Worm (Caenorhabditis elegans) whole organism, L3 larva: ENCODE results near the gene srx-131.

Experiments used
- R02D3.7 ChIP-seq: fragments of 150-350 bp; optimal IDR thresholded peaks from 2 replicates; lab custom pipeline; 2014; ENCODE audit warnings: missing biosample characterization, missing genetic modification characterization
- ama-1 ChIP-seq: fragments of 150-350 bp; optimal IDR thresholded peaks from 2 replicates; lab custom pipeline; 2018
- ceh-16 ChIP-seq: sonication (generic microtip); optimal IDR thresholded peaks from 2 replicates; lab custom pipeline; 2017; ENCODE audit warnings: missing biosample characterization, missing genetic modification characterization
- ceh-28 ChIP-seq: fragments of 150-350 bp; optimal IDR thresholded peaks from 2 replicates; lab custom pipeline; 2014; ENCODE audit warnings: missing biosample characterization, missing genetic modification reagents, missing genetic modification characterization
- ceh-9 ChIP-seq: sonication (generic microtip); optimal IDR thresholded peaks from 2 replicates; lab custom pipeline; 2018; ENCODE audit warnings: missing biosample characterization, missing genetic modification characterization
- daf-12 ChIP-seq: fragments of 150-350 bp; optimal IDR thresholded peaks from 2 replicates; lab custom pipeline; 2014; ENCODE audit warnings: missing biosample characterization, missing genetic modification reagents, missing genetic modification characterization
- egl-27 ChIP-seq: sonication (generic microtip); optimal IDR thresholded peaks from 4 replicates; lab custom pipeline; 2017; ENCODE audit warnings: missing biosample characterization, missing genetic modification reagents, missing genetic modification characterization
- egl-5 ChIP-seq: fragments of 150-350 bp; optimal IDR thresholded peaks from 2 replicates; lab custom pipeline; 2017; ENCODE audit warnings: missing biosample characterization, missing genetic modification reagents, missing genetic modification characterization, inconsistent platforms
- elt-1 ChIP-seq: fragments of 150-350 bp; optimal IDR thresholded peaks from 2 replicates; lab custom pipeline; 2014; ENCODE audit warnings: missing biosample characterization, missing genetic modification characterization
- eor-1 ChIP-seq, 2 experiments: fragments of 150-350 bp; optimal IDR thresholded peaks; 2 replicates each; lab custom pipeline; 2014 to 2018; ENCODE audit warnings: missing biosample characterization in 2 of 2, missing genetic modification characterization in 2 of 2
- fkh-10 ChIP-seq: sonication (generic microtip); optimal IDR thresholded peaks from 2 replicates; lab custom pipeline; 2017; ENCODE audit warnings: missing biosample characterization, missing genetic modification reagents, missing genetic modification characterization
- fkh-2 ChIP-seq: fragments of 150-350 bp; optimal IDR thresholded peaks from 2 replicates; lab custom pipeline; 2014; ENCODE audit warnings: missing biosample characterization, missing genetic modification reagents, missing genetic modification characterization
- fos-1 ChIP-seq: fragments of 150-350 bp; optimal IDR thresholded peaks from 2 replicates; lab custom pipeline; 2014; ENCODE audit warnings: missing biosample characterization, missing genetic modification characterization
- lin-15B ChIP-seq: fragments of 150-350 bp; optimal IDR thresholded peaks from 2 replicates; lab custom pipeline; 2014; ENCODE audit warnings: missing biosample characterization, missing genetic modification characterization
- lin-39 ChIP-seq: fragments of 150-350 bp; optimal IDR thresholded peaks from 2 replicates; lab custom pipeline; 2018; ENCODE audit warnings: missing biosample characterization, missing genetic modification reagents, missing genetic modification characterization
- lsy-12 ChIP-seq: sonication (generic microtip); optimal IDR thresholded peaks from 2 replicates; lab custom pipeline; 2016; ENCODE audit warnings: mild to moderate bottlenecking, missing genetic modification characterization, missing compliant biosample characterization
- mdl-1 ChIP-seq: fragments of 150-350 bp; optimal IDR thresholded peaks from 2 replicates; lab custom pipeline; 2014; ENCODE audit warnings: missing biosample characterization, missing genetic modification characterization
- nfya-1 ChIP-seq: sonication (generic microtip); optimal IDR thresholded peaks from 2 replicates; lab custom pipeline; 2017; ENCODE audit warnings: missing genetic modification characterization, mild to moderate bottlenecking, missing compliant biosample characterization, antibody characterized with exemption, moderate library complexity; ENCODE audit not compliant: insufficient read depth
- nhr-11 ChIP-seq: fragments of 150-350 bp; optimal IDR thresholded peaks from 2 replicates; lab custom pipeline; 2014; ENCODE audit warnings: missing biosample characterization, missing genetic modification characterization
- nhr-12 ChIP-seq: fragments of 150-350 bp; optimal IDR thresholded peaks from 2 replicates; lab custom pipeline; 2014; ENCODE audit warnings: missing biosample characterization, missing genetic modification characterization
- nhr-23 ChIP-seq: fragments of 150-350 bp; optimal IDR thresholded peaks from 2 replicates; lab custom pipeline; 2014; ENCODE audit warnings: missing biosample characterization, missing genetic modification reagents, missing genetic modification characterization
- nhr-237 ChIP-seq: fragments of 150-350 bp; optimal IDR thresholded peaks from 2 replicates; lab custom pipeline; 2014; ENCODE audit warnings: missing biosample characterization, missing genetic modification characterization
- nhr-25 ChIP-seq: sonication (generic microtip); optimal IDR thresholded peaks from 2 replicates; lab custom pipeline; 2017; ENCODE audit warnings: missing biosample characterization, missing genetic modification characterization
- nhr-28 ChIP-seq: fragments of 150-350 bp; optimal IDR thresholded peaks from 2 replicates; lab custom pipeline; 2014; ENCODE audit warnings: missing biosample characterization, missing genetic modification characterization
- nhr-43 ChIP-seq: sonication (generic microtip); optimal IDR thresholded peaks from 2 replicates; lab custom pipeline; 2016; ENCODE audit warnings: mild to moderate bottlenecking, missing genetic modification characterization, missing compliant biosample characterization; ENCODE audit not compliant: poor library complexity, severe bottlenecking
- nhr-76 ChIP-seq: fragments of 150-350 bp; sonication (generic microtip); optimal IDR thresholded peaks from 5 replicates; lab custom pipeline; 2014; ENCODE audit warnings: missing biosample characterization, missing genetic modification characterization
- nhr-77 ChIP-seq: fragments of 150-350 bp; optimal IDR thresholded peaks from 2 replicates; lab custom pipeline; 2014; ENCODE audit warnings: missing biosample characterization, missing genetic modification characterization
- pha-4 ChIP-seq: fragments of 150-350 bp; optimal IDR thresholded peaks from 2 replicates; lab custom pipeline; 2014; ENCODE audit warnings: missing biosample characterization, missing genetic modification reagents, missing genetic modification characterization
- pqm-1 ChIP-seq: fragments of 150-350 bp; optimal IDR thresholded peaks from 2 replicates; lab custom pipeline; 2017; ENCODE audit warnings: missing biosample characterization, missing genetic modification characterization, inconsistent platforms
- skn-1 ChIP-seq: fragments of 150-350 bp; optimal IDR thresholded peaks from 2 replicates; lab custom pipeline; 2014; ENCODE audit warnings: missing biosample characterization, missing genetic modification characterization
- snpc-4 ChIP-seq: fragments of 150-350 bp; optimal IDR thresholded peaks from 2 replicates; lab custom pipeline; 2014; ENCODE audit warnings: missing biosample characterization, missing genetic modification characterization
- tbx-2 ChIP-seq: sonication (generic microtip); optimal IDR thresholded peaks from 2 replicates; lab custom pipeline; 2016; ENCODE audit warnings: mild to moderate bottlenecking, missing genetic modification characterization, missing compliant biosample characterization
- unc-62 ChIP-seq: fragments of 150-350 bp; sonication (generic microtip); optimal IDR thresholded peaks from 4 replicates; lab custom pipeline; 2014; ENCODE audit warnings: missing biosample characterization, missing genetic modification reagents, missing genetic modification characterization
- zag-1 ChIP-seq: fragments of 150-350 bp; optimal IDR thresholded peaks from 2 replicates; lab custom pipeline; 2014; ENCODE audit warnings: missing biosample characterization, missing genetic modification characterization
- ztf-11 ChIP-seq: fragments of 150-350 bp; optimal IDR thresholded peaks from 2 replicates; lab custom pipeline; 2014; ENCODE audit warnings: missing biosample characterization, missing genetic modification characterization
- ztf-4 ChIP-seq: fragments of 150-350 bp; optimal IDR thresholded peaks from 2 replicates; lab custom pipeline; 2014; ENCODE audit warnings: missing biosample characterization, missing genetic modification characterization

Gene srx-131

ce11 chrV:13863700-13864099, 18.5 kb downstream of the srx-131 start:
- TF ChIP-seq nfya-1 (tag; lab: Kevin White, UChicago) (no peak), fkh-10 (GFP tag; lab: Kevin White, UChicago) (no peak), nhr-11 (tag; lab: Kevin White, UChicago) (no peak), eor-1 (tag; optimal IDR thresholded peaks at IDR 0.05; lab: Kevin White, UChicago) (no peak), pha-4 (no peak), fkh-2 (no peak)

ce11 chrV:13866353-13866752, 21.1 kb downstream of the srx-131 start, which contains the start of gene nhr-175:
Gene nhr-175 (plus strand): TSS chrV:13866691.
- no peak for TF ChIP-seq nhr-76 (tag; lab: Kevin White, UChicago)
- peak; percentile 92 for TF ChIP-seq elt-1 (tag; lab: Kevin White, UChicago)
- no peak for TF ChIP-seq unc-62 (GFP tag; lab: Kevin White, UChicago)
- TF ChIP-seq nhr-43: no peak
- no peak for TF ChIP-seq snpc-4 (tag; lab: Kevin White, UChicago)
- no peak for TF ChIP-seq lin-39 (tag; lab: Kevin White, UChicago)
- TF ChIP-seq ceh-28 (tag; lab: Kevin White, UChicago): no peak
- peak; percentile 50 for TF ChIP-seq nhr-23 (tag; lab: Kevin White, UChicago)
- TF ChIP-seq ztf-11: no peak
- TF ChIP-seq lin-15B: no peak
- no peak for TF ChIP-seq nhr-237 (tag; lab: Kevin White, UChicago)
- TF ChIP-seq nhr-77: no peak
- peak; percentile 52 for TF ChIP-seq nhr-25

ce11 chrV:13869551-13869950, 24.3 kb downstream of the srx-131 start:
- TF ChIP-seq tbx-2 (tag; lab: Kevin White, UChicago) (no peak), ama-1 (no peak), nhr-11 (tag; lab: Kevin White, UChicago) (peak; percentile 98), fkh-2 (no peak), mdl-1 (tag; lab: Kevin White, UChicago) (no peak), egl-5 (tag; lab: Kevin White, UChicago) (no peak), pqm-1 (tag; lab: Kevin White, UChicago) (peak; percentile 2), ceh-16 (tag; lab: Kevin White, UChicago) (no peak), skn-1 (tag; lab: Kevin White, UChicago) (no peak)
- TF ChIP-seq, all 47 proteins: peak for 2

- TF ChIP-seq nhr-25: no peak
- TF ChIP-seq tbx-2 (tag; lab: Kevin White, UChicago): no peak
- TF ChIP-seq R02D3.7 (tag; lab: Kevin White, UChicago): no peak
- TF ChIP-seq nhr-28 (tag; lab: Kevin White, UChicago): no peak
- TF ChIP-seq mdl-1 (tag; lab: Kevin White, UChicago): no peak
- TF ChIP-seq fos-1 (tag; lab: Kevin White, UChicago): no peak
- TF ChIP-seq pqm-1 (tag; lab: Kevin White, UChicago): no peak
- TF ChIP-seq daf-12 (tag; lab: Kevin White, UChicago): no peak
- no peak for TF ChIP-seq ceh-16 (tag; lab: Kevin White, UChicago)
- TF ChIP-seq ceh-9 (tag; lab: Kevin White, UChicago): no peak
- TF ChIP-seq nhr-76 (tag; lab: Kevin White, UChicago): no peak
- no peak for TF ChIP-seq skn-1 (tag; lab: Kevin White, UChicago)
- TF ChIP-seq ztf-4 (tag; lab: Kevin White, UChicago): no peak
- TF ChIP-seq lsy-12 (tag; lab: Kevin White, UChicago): no peak
Measured at ce11 chrV:13872895-13873294, 27.7 kb downstream of the srx-131 start, which contains the start of gene cpt-5. Gene cpt-5 (plus strand): TSS chrV:13873195.

ce11 chrV:13873323-13873722, 28.1 kb downstream of the srx-131 start:
- TF ChIP-seq nhr-28 (tag; lab: Kevin White, UChicago) (no peak), egl-27 (tag; lab: Kevin White, UChicago) (no peak), snpc-4 (tag; lab: Kevin White, UChicago) (no peak), nhr-12 (tag; lab: Kevin White, UChicago) (no peak), R02D3.7 (tag; lab: Kevin White, UChicago) (no peak), fkh-10 (GFP tag; lab: Kevin White, UChicago) (no peak), zag-1 (tag; lab: Kevin White, UChicago) (no peak), nhr-25 (no peak)
- TF ChIP-seq, all 47 proteins: peak for 0
